Worm (Caenorhabditis elegans): ENCODE measurements around the gene rnh-1.2.
A peak's percentile ranks its signal among the peaks of the same experiment; 100 is the strongest.

Gene rnh-1.2

DNA sequence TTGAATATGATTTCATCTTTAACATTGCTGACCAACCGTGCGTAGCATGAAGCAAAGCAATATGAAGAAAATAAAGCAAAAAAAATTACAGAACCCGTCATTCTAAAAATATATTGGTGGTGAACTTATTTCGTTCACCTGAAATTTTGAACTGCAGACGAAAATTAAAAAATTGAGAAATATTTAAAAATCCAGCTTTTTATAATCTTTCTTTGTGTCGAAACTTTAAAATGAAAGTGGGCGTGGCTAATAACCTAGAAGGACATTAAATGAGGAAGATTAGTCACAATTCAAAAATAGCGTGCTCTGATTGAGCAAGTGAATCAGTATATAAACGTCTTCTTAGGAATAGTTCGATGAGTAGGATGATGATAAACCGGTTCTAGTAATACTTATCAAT is 7.7 kb upstream of the rnh-1.2 start, which contains the start of gene old-2:
Gene old-2 (minus strand): TSS at position 101 of the 400 bp plus-strand sequence.
- TF ChIP-seq aly-2 (tag; optimal IDR thresholded peaks at IDR 0.05), result no peak
- no peak for TF ChIP-seq nhr-21 (tag; optimal IDR thresholded peaks at IDR 0.05)
- no peak for TF ChIP-seq mab-5 (tag; optimal IDR thresholded peaks at IDR 0.05)

DNA sequence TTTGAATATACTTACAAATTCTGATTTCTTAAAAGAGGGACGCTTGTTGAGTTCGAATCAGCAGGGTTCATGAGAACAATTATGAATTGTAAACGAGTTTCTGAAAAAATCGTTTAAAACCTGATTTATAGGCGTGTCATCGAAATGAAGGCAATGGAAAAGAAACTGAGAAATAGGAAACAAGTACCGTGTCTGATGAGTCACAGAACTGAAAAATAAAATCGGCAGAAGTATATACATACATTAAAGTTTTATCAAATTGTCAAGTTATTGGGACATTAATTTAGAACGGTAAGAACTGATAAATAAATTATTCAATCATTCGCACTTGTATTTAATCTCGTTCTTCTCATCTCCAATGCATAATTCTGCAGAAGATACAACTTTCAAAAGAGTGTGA is 3.4 kb upstream of the rnh-1.2 start, which contains the start of gene chil-9:
Gene chil-9 (minus strand): TSS at position 101 of the 400 bp plus-strand sequence.
- TF ChIP-seq snpc-4 (tag; optimal IDR thresholded peaks at IDR 0.05), result no peak
- no peak for TF ChIP-seq dmd-4 (tag; optimal IDR thresholded peaks at IDR 0.05)
- TF ChIP-seq sem-4 (tag; optimal IDR thresholded peaks at IDR 0.05), result no peak
- TF ChIP-seq egl-27 (tag; optimal IDR thresholded peaks at IDR 0.05), result no peak
- no peak for TF ChIP-seq ztf-1 (GFP tag; conservative IDR thresholded peaks at IDR 0.05)
- no peak for TF ChIP-seq C34F6.9 (tag; optimal IDR thresholded peaks at IDR 0.05)
- no peak for TF ChIP-seq crh-2 (tag; optimal IDR thresholded peaks at IDR 0.05)
- TF ChIP-seq ama-1 (optimal IDR thresholded peaks at IDR 0.05), result no peak

DNA sequence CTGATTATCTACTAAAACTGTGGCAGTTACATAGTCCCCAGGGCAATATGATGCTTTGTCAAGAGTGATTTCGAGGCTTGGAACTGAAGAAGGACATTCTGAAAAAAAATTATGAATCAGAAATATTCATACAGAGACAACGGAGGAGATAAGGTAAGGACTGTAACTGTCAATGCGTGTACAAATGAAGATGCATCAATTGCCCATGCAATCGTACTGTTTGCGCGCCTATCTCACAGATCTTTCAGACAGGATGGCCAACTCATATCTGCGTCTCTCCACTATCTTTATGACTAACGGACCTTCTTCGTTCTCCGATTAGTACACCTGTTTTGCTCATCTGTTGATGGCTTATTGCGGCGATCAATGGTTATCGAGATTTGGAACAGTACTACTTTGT is 1.5 kb downstream of the rnh-1.2 start, which contains the start of gene ZK938.11:
Gene ZK938.11 (minus strand): TSS at position 101 of the 400 bp plus-strand sequence.
- TF ChIP-seq sem-4 (tag; optimal IDR thresholded peaks at IDR 0.05), result no peak
- TF ChIP-seq elt-1 (tag; optimal IDR thresholded peaks at IDR 0.05), result no peak
- no peak for TF ChIP-seq dmd-4 (tag; optimal IDR thresholded peaks at IDR 0.05)
- no peak for TF ChIP-seq ceh-16 (tag; optimal IDR thresholded peaks at IDR 0.05)

DNA sequence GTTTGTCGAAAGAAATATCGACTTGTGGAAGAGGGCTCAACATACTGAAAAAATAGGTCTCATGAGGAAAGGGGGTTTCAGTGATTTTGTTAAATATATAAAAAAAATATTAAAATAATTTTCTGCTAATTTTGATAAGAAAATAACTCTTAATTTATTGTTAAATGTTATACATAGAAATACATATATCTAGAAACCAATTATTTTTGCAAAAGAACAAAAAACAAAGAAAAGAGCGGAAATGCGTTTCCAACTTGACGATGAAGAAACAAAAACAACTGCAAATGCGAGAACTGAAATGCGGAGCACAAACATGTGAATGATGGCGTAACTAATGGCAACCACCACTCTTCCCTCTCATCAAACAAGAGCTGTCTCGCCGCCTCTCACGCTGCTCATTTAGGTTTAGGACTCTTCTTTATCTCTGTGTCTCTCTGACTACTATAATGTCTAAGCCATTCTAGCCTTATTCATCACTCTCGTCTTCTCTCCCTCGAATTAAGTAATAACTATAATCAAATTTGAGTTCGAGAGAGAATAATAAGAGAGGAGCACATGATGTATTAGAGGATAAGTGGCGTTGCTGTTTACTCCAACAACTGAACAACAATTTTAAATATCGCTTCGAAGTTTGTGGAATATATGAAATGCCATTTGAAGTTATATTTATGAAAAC is 3.4 kb downstream of the rnh-1.2 start, which contains the start of gene arrd-4:
Gene arrd-4 (minus strand): TSS at position 51 of the 676 bp plus-strand sequence.
- no peak for TF ChIP-seq ceh-16 (tag; optimal IDR thresholded peaks at IDR 0.05)
- TF ChIP-seq lin-11 (tag; optimal IDR thresholded peaks at IDR 0.05), result peak; percentile 6

DNA sequence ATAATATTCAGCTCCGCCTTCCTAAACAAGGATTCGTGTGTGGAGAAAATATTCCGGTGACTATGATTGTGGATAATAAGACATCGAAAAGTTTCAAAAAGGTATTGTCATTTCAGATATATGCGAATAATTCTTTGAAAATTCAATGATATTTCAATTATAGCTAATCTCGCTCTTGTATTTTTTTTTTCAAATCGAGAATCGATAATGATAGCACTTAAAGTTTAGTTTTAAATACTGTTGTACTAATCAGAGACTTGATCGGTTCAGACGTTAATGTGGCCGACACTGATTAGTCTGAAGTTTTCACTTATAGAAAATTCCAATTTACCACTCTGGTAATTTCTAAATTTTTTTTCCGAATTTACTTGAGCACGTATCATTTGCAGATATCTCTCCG is 5.9 kb downstream of the rnh-1.2 start:
- no peak for TF ChIP-seq lsy-2 (tag; optimal IDR thresholded peaks at IDR 0.05)
- no peak for TF ChIP-seq gmeb-1 (tag; optimal IDR thresholded peaks at IDR 0.05)
- no peak for TF ChIP-seq unc-62 (GFP tag; optimal IDR thresholded peaks at IDR 0.05)
- no peak for TF ChIP-seq snpc-4 (tag; optimal IDR thresholded peaks at IDR 0.05)
- no peak for TF ChIP-seq nhr-237 (tag; optimal IDR thresholded peaks at IDR 0.05)
- TF ChIP-seq zag-1 (tag; optimal IDR thresholded peaks at IDR 0.05), result no peak
- no peak for TF ChIP-seq sem-4 (tag; optimal IDR thresholded peaks at IDR 0.05)
- TF ChIP-seq ceh-82 (tag; optimal IDR thresholded peaks at IDR 0.05), result no peak
- TF ChIP-seq egl-27 (tag; optimal IDR thresholded peaks at IDR 0.05), result no peak

DNA sequence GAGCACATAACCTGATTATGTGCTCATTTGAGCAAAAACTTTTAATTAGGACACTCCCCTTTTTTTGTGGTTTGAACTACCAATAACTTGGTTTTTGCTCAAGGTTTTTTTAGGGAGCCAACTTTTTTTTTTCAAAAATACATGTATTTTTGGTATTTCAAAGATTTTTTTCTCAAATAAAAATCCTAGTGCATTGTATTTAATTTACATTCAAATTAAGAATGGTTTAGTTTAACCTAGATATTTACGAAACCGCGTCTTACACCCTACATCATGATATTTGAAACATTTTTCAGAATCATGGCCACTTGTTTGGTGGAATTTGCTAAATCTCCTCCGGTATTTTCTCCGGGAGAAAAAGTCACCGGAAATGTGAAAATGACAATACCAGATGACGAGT is 6.9 kb downstream of the rnh-1.2 start, which contains the start of gene arrd-5:
Gene arrd-5 (plus strand): TSS at position 301 of the 400 bp plus-strand sequence.
- no peak for TF ChIP-seq crh-2 (tag; optimal IDR thresholded peaks at IDR 0.05)
- TF ChIP-seq lin-39 (tag; optimal IDR thresholded peaks at IDR 0.05), result no peak
- TF ChIP-seq aly-2 (tag; optimal IDR thresholded peaks at IDR 0.05), result no peak
- no peak for TF ChIP-seq nhr-23 (tag; optimal IDR thresholded peaks at IDR 0.05)
- no peak for TF ChIP-seq nhr-10 (tag; optimal IDR thresholded peaks at IDR 0.05)
- no peak for TF ChIP-seq C34F6.9 (tag; optimal IDR thresholded peaks at IDR 0.05)
- no peak for TF ChIP-seq ceh-82 (tag; optimal IDR thresholded peaks at IDR 0.05)
- TF ChIP-seq sma-3 (GFP tag; optimal IDR thresholded peaks at IDR 0.05), result no peak
- TF ChIP-seq sem-4 (tag; optimal IDR thresholded peaks at IDR 0.05), result no peak
- no peak for TF ChIP-seq mbf-1 (tag; optimal IDR thresholded peaks at IDR 0.05)
- no peak for TF ChIP-seq ztf-4 (tag; optimal IDR thresholded peaks at IDR 0.05)

DNA sequence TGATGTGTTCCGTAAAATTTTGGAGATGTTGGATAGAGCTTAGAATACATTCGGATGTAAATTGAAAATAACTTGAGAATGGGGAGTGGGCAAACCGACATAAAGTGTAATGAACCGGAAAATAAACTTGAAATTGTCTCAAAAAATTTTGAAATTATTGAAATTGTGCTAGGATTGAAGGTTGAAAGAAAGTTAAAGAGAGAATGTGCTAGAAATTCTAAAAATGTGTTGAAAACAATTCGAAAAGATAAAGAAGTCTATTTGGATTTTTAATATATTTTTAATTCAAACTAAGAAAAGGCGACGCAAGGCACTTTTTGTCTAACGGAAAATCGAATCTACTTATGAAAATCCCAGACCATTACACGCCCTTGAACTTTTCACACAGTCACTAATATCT is 8.0 kb downstream of the rnh-1.2 start, which contains the start of gene ZK938.3:
Gene ZK938.3 (minus strand): TSS at position 101 of the 400 bp plus-strand sequence.
- TF ChIP-seq nhr-237 (tag; optimal IDR thresholded peaks at IDR 0.05) (no peak), C34F6.9 (tag; optimal IDR thresholded peaks at IDR 0.05) (no peak), peb-1 (tag; optimal IDR thresholded peaks at IDR 0.05) (no peak), alr-1 (tag; optimal IDR thresholded peaks at IDR 0.05) (no peak), nhr-23 (tag; optimal IDR thresholded peaks at IDR 0.05) (no peak), unc-39 (tag; optimal IDR thresholded peaks at IDR 0.05) (no peak), egl-27 (tag; optimal IDR thresholded peaks at IDR 0.05) (no peak), elt-3 (tag; optimal IDR thresholded peaks at IDR 0.05) (no peak), unc-55 (GFP tag; optimal IDR thresholded peaks at IDR 0.05) (no peak), lsy-2 (tag; optimal IDR thresholded peaks at IDR 0.05) (no peak), sma-3 (GFP tag; optimal IDR thresholded peaks at IDR 0.05) (no peak), F13H6.1 (tag; optimal IDR thresholded peaks at IDR 0.05) (no peak), crh-2 (tag; optimal IDR thresholded peaks at IDR 0.05) (no peak), ZK546.5 (tag; optimal IDR thresholded peaks at IDR 0.05) (no peak)
